Worm (Caenorhabditis elegans) whole organism, young adult: ENCODE results near the gene fbxc-26.

Experiments used
- B0035.1 ChIP-seq: sonication (generic microtip); optimal IDR thresholded peaks from 2 replicates; lab custom pipeline; 2016; ENCODE audit warnings: missing genetic modification characterization, mild to moderate bottlenecking, missing compliant biosample characterization, missing genotype, missing genetic modification reagents
- D2030.7 ChIP-seq: fragments of 200-800 bp; sonication (Bioruptor generic); IDR thresholded peaks from 2 replicates; pipeline ENCODE4 v1.3.6; 2022; ENCODE audit warnings: missing genetic modification reagents, missing genetic modification characterization, missing compliant biosample characterization
- F33H1.4 ChIP-seq: fragments of 200-800 bp; sonication (Bioruptor generic); IDR thresholded peaks from 2 replicates; pipeline ENCODE4 v1.3.6; 2022; ENCODE audit warnings: missing genetic modification reagents, missing genetic modification characterization, missing compliant biosample characterization
- F37B4.10 ChIP-seq: fragments of 200-800 bp; sonication (Bioruptor generic); IDR thresholded peaks from 2 replicates; pipeline ENCODE4 v1.3.6; 2022; ENCODE audit warnings: missing genetic modification characterization, missing compliant biosample characterization
- F57A8.1 ChIP-seq: fragments of 200-800 bp; sonication (Bioruptor generic); optimal IDR thresholded peaks from 2 replicates; lab custom pipeline; 2018; ENCODE audit warnings: mild to moderate bottlenecking, missing genetic modification characterization, moderate library complexity, missing compliant biosample characterization
- K12H6.12 ChIP-seq: fragments of 200-800 bp; sonication (Bioruptor generic); optimal IDR thresholded peaks from 2 replicates; lab custom pipeline; 2018; ENCODE audit warnings: mild to moderate bottlenecking, missing genetic modification characterization, missing compliant biosample characterization
- Y56A3A.18 ChIP-seq: fragments of 200-800 bp; sonication (Bioruptor generic); IDR thresholded peaks from 2 replicates; pipeline ENCODE4 v1.3.6; 2022; ENCODE audit warnings: missing genetic modification reagents, missing genetic modification characterization, missing compliant biosample characterization
- Y79H2A.3 ChIP-seq: fragments of 200-800 bp; sonication (Bioruptor generic); conservative IDR thresholded peaks from 2 replicates; pipeline ENCODE4 v1.3.6; 2022; ENCODE audit warnings: missing genetic modification reagents, missing genetic modification characterization, missing compliant biosample characterization
- Y95B8A.8 ChIP-seq: fragments of 200-800 bp; sonication (Bioruptor generic); IDR thresholded peaks from 2 replicates; pipeline ENCODE4 v1.3.6; 2022; ENCODE audit warnings: missing genetic modification reagents, missing genetic modification characterization, missing compliant biosample characterization
- ama-1 ChIP-seq, 3 experiments: fragments of 150-350 bp in 1 of 3; sonication (generic microtip) in 2 of 3; optimal IDR thresholded peaks; 2 replicates each; lab custom pipeline; 2014 to 2018; ENCODE audit warnings: missing biosample characterization in 2 of 3, missing genetic modification characterization in 2 of 3, missing genetic modification reagents in 2 of 3
- aptf-3 ChIP-seq: fragments of 200-800 bp; sonication (Bioruptor generic); IDR thresholded peaks from 2 replicates; pipeline ENCODE4 v1.3.6; 2022; ENCODE audit warnings: missing genetic modification characterization, missing compliant biosample characterization
- bed-2 ChIP-seq: fragments of 200-800 bp; sonication (Bioruptor generic); IDR thresholded peaks from 2 replicates; pipeline ENCODE4 v1.3.6; 2022; ENCODE audit warnings: missing genetic modification reagents, missing genetic modification characterization, missing compliant biosample characterization
- ccch-3 ChIP-seq: fragments of 200-800 bp; sonication (Bioruptor generic); optimal IDR thresholded peaks from 2 replicates; lab custom pipeline; 2018; ENCODE audit warnings: mild to moderate bottlenecking, missing genetic modification characterization, missing compliant biosample characterization
- cebp-2 ChIP-seq: fragments of 200-800 bp; sonication (Bioruptor generic); IDR thresholded peaks from 2 replicates; pipeline ENCODE4 v1.3.6; 2022; ENCODE audit warnings: missing genetic modification characterization, missing compliant biosample characterization
- ceh-40 ChIP-seq: fragments of 200-800 bp; sonication (Bioruptor generic); IDR thresholded peaks from 2 replicates; pipeline ENCODE4 v1.3.6; 2022; ENCODE audit warnings: missing genetic modification characterization, missing compliant biosample characterization
- die-1 ChIP-seq: sonication (generic microtip); optimal IDR thresholded peaks from 2 replicates; lab custom pipeline; 2016; ENCODE audit warnings: missing genotype, mild to moderate bottlenecking, missing genetic modification characterization, missing compliant biosample characterization
- dox-1 ChIP-seq: fragments of 200-800 bp; sonication (Bioruptor generic); IDR thresholded peaks from 2 replicates; pipeline ENCODE4 v1.3.6; 2022; ENCODE audit warnings: missing genetic modification reagents, missing genetic modification characterization, missing compliant biosample characterization
- dpl-1 ChIP-seq: fragments of 150-350 bp; optimal IDR thresholded peaks from 2 replicates; lab custom pipeline; 2014; ENCODE audit warnings: missing biosample characterization, missing genetic modification reagents, missing genetic modification characterization
- gei-17 ChIP-seq: fragments of 200-800 bp; sonication (Bioruptor generic); optimal IDR thresholded peaks from 2 replicates; lab custom pipeline; 2018; ENCODE audit warnings: mild to moderate bottlenecking, missing genetic modification characterization, missing compliant biosample characterization
- him-1 ChIP-seq: sonication (generic microtip); optimal IDR thresholded peaks from 2 replicates; lab custom pipeline; 2016; ENCODE audit warnings: missing genotype, missing genetic modification reagents, missing genetic modification characterization, missing compliant biosample characterization
- hlh-12 ChIP-seq: sonication (generic microtip); optimal IDR thresholded peaks from 2 replicates; lab custom pipeline; 2016; ENCODE audit warnings: missing genetic modification characterization, missing compliant biosample characterization
- hmg-1.2 ChIP-seq: fragments of 200-800 bp; sonication (Bioruptor generic); IDR thresholded peaks from 2 replicates; pipeline ENCODE4 v1.3.6; 2022; ENCODE audit warnings: missing genetic modification reagents, missing genetic modification characterization, missing compliant biosample characterization
- hsf-1 ChIP-seq: fragments of 200-800 bp; sonication (Bioruptor generic); IDR thresholded peaks from 2 replicates; pipeline ENCODE4 v1.3.6; 2022; ENCODE audit warnings: missing genetic modification reagents, missing genetic modification characterization, missing compliant biosample characterization
- lag-1 ChIP-seq: fragments of 200-800 bp; sonication (Bioruptor generic); IDR thresholded peaks from 2 replicates; pipeline ENCODE4 v1.3.6; 2022; ENCODE audit warnings: missing genetic modification reagents, missing genetic modification characterization, missing compliant biosample characterization
- let-526 ChIP-seq: fragments of 200-800 bp; sonication (Bioruptor generic); IDR thresholded peaks from 2 replicates; pipeline ENCODE4 v1.3.6; 2022; ENCODE audit warnings: missing genetic modification reagents, missing genetic modification characterization, missing compliant biosample characterization
- lsy-27 ChIP-seq: sonication (generic microtip); optimal IDR thresholded peaks from 2 replicates; lab custom pipeline; 2017; ENCODE audit warnings: missing genetic modification characterization, mild to moderate bottlenecking, missing compliant biosample characterization, antibody characterized with exemption, missing genotype, borderline replicate concordance; ENCODE audit not compliant: insufficient read depth
- nfyb-1 ChIP-seq: fragments of 200-800 bp; sonication (Bioruptor generic); IDR thresholded peaks from 2 replicates; pipeline ENCODE4 v1.3.6; 2022; ENCODE audit warnings: missing genetic modification reagents, missing genetic modification characterization, missing compliant biosample characterization
- nhr-179 ChIP-seq: sonication (generic microtip); optimal IDR thresholded peaks from 2 replicates; lab custom pipeline; 2016; ENCODE audit warnings: mild to moderate bottlenecking, missing genetic modification characterization, missing compliant biosample characterization
- nhr-80 ChIP-seq: sonication (generic microtip); optimal IDR thresholded peaks from 2 replicates; lab custom pipeline; 2016; ENCODE audit warnings: missing genetic modification characterization, missing compliant biosample characterization
- rcor-1 ChIP-seq: fragments of 200-800 bp; sonication (Bioruptor generic); IDR thresholded peaks from 2 replicates; pipeline ENCODE4 v1.3.6; 2022; ENCODE audit warnings: missing genetic modification reagents, missing genetic modification characterization, missing compliant biosample characterization
- repo-1 ChIP-seq: sonication (generic microtip); optimal IDR thresholded peaks from 2 replicates; lab custom pipeline; 2017; ENCODE audit warnings: mild to moderate bottlenecking, missing genetic modification characterization, missing compliant biosample characterization
- sdz-38 ChIP-seq: sonication (generic microtip); optimal IDR thresholded peaks from 2 replicates; lab custom pipeline; 2016; ENCODE audit warnings: missing genotype, missing genetic modification characterization, missing compliant biosample characterization
- snpc-4 ChIP-seq, 5 experiments: fragments of 150-350 bp in 1 of 5; sonication (generic microtip) in 4 of 5; optimal IDR thresholded peaks; 2 replicates each; lab custom pipeline; 2014 to 2018; ENCODE audit warnings: missing genetic modification characterization in 5 of 5, missing biosample characterization in 3 of 5, antibody characterized with exemption in 2 of 5, mild to moderate bottlenecking in 2 of 5, missing compliant biosample characterization in 2 of 5, missing genotype in 2 of 5, moderate library complexity in 2 of 5, missing genetic modification reagents in 1 of 5
- tbp1 ChIP-seq: fragments of 200-800 bp; sonication (Bioruptor generic); optimal IDR thresholded peaks from 2 replicates; lab custom pipeline; 2018; ENCODE audit warnings: mild to moderate bottlenecking, missing genetic modification characterization, missing compliant biosample characterization
- unc-130 ChIP-seq: sonication (generic microtip); optimal IDR thresholded peaks from 2 replicates; lab custom pipeline; 2016; ENCODE audit warnings: missing genetic modification reagents, missing genetic modification characterization, missing compliant biosample characterization
- zim-3 ChIP-seq: sonication (generic microtip); optimal IDR thresholded peaks from 2 replicates; lab custom pipeline; 2017; ENCODE audit warnings: mild to moderate bottlenecking, missing genetic modification characterization, moderate library complexity, missing compliant biosample characterization
- ztf-26 ChIP-seq: sonication (generic microtip); optimal IDR thresholded peaks from 2 replicates; lab custom pipeline; 2017; ENCODE audit warnings: missing genetic modification characterization, missing compliant biosample characterization

Gene fbxc-26

ce11 chrII:1730103-1730502 is 35.7 kb upstream of the fbxc-26 start, which contains the start of gene ceh-81 (continued):
- TF ChIP-seq sdz-38 (tag; lab: Kevin White, UChicago): no peak
- TF ChIP-seq, all 124 proteins: peak for 0

- TF ChIP-seq dox-1 (GFP tag; lab: Robert Waterston, UW): peak; percentile 37; the same call in 1 of the 2 replicates
- TF ChIP-seq unc-130 (GFP tag; lab: Kevin White, UChicago): no peak
- TF ChIP-seq nhr-80 (tag; lab: Kevin White, UChicago): peak; percentile 83
- TF ChIP-seq ama-1 (optimal IDR thresholded peaks at IDR 0.05; lab: Kevin White, UChicago): no peak
- TF ChIP-seq ama-1 (GFP tag; optimal IDR thresholded peaks at IDR 0.05; lab: Kevin White, UChicago): no peak
- TF ChIP-seq lag-1: no peak
- no peak for TF ChIP-seq hlh-12
- TF ChIP-seq hmg-1.2 (GFP tag; lab: Robert Waterston, UW): peak; percentile 30; the same call in 1 of the 2 replicates
- TF ChIP-seq ceh-40: no peak
- TF ChIP-seq nfyb-1 (GFP tag; lab: Robert Waterston, UW): no peak
These were observed 33.8 kb upstream of the fbxc-26 start, which contains the start of gene btb-9 for ce11 chrII:1728253-1728652. Gene btb-9 (plus strand): TSS chrII:1728506.

ce11 chrII:1725735-1726134 is 31.3 kb upstream of the fbxc-26 start, which contains the start of gene F45C12.17:
Gene F45C12.17 (plus strand): TSS chrII:1726111.
- no peak for TF ChIP-seq Y79H2A.3
- TF ChIP-seq F57A8.1 (GFP tag; lab: Kevin White, UChicago): no peak
- TF ChIP-seq, all 124 proteins: peak for 0

ce11 chrII:1724314-1724713 is 29.9 kb upstream of the fbxc-26 start, which contains the start of gene fbxb-11:
Gene fbxb-11 (plus strand): TSS chrII:1724614.
- no peak for TF ChIP-seq him-1 (tag; lab: Kevin White, UChicago)
- no peak for TF ChIP-seq lsy-27 (tag; lab: Kevin White, UChicago)
- TF ChIP-seq aptf-3 (GFP tag; lab: Robert Waterston, UW): no peak
- no peak for TF ChIP-seq snpc-4 (GFP tag; optimal IDR thresholded peaks at IDR 0.05; lab: Kevin White, UChicago)
- no peak for TF ChIP-seq snpc-4 (tag; optimal IDR thresholded peaks at IDR 0.05; lab: Kevin White, UChicago)
- no peak for TF ChIP-seq let-526 (GFP tag; lab: Robert Waterston, UW)
- TF ChIP-seq cebp-2 (GFP tag; lab: Robert Waterston, UW): no peak
- TF ChIP-seq Y95B8A.8 (GFP tag; lab: Robert Waterston, UW): no peak
- no peak for TF ChIP-seq gei-17 (GFP tag; lab: Kevin White, UChicago)
- no peak for TF ChIP-seq ama-1 (optimal IDR thresholded peaks at IDR 0.05; lab: Kevin White, UChicago)
- no peak for TF ChIP-seq ama-1 (GFP tag; optimal IDR thresholded peaks at IDR 0.05; lab: Kevin White, UChicago)
- no peak for TF ChIP-seq unc-130 (GFP tag; lab: Kevin White, UChicago)
- no peak for TF ChIP-seq F33H1.4 (GFP tag; lab: Robert Waterston, UW)
- TF ChIP-seq hsf-1 (GFP tag; lab: Robert Waterston, UW): no peak
- TF ChIP-seq tbp1 (GFP tag; lab: Kevin White, UChicago): no peak
- TF ChIP-seq repo-1 (tag; lab: Kevin White, UChicago): no peak
- TF ChIP-seq F37B4.10 (GFP tag; lab: Robert Waterston, UW): no peak
- no peak for TF ChIP-seq Y56A3A.18 (GFP tag; lab: Robert Waterston, UW)
- TF ChIP-seq K12H6.12: no peak

- no peak for TF ChIP-seq hmg-1.2 (GFP tag; lab: Robert Waterston, UW)
- no peak for TF ChIP-seq nhr-80 (tag; lab: Kevin White, UChicago)
- no peak for TF ChIP-seq die-1 (tag; lab: Kevin White, UChicago)
- no peak for TF ChIP-seq F37B4.10 (GFP tag; lab: Robert Waterston, UW)
- no peak for TF ChIP-seq tbp1 (GFP tag; lab: Kevin White, UChicago)
- no peak for TF ChIP-seq D2030.7 (GFP tag; lab: Robert Waterston, UW)
- no peak for TF ChIP-seq ccch-3 (GFP tag; lab: Kevin White, UChicago)
- no peak for TF ChIP-seq nhr-179
- TF ChIP-seq B0035.1 (tag; lab: Kevin White, UChicago): no peak
- no peak for TF ChIP-seq rcor-1 (GFP tag; lab: Robert Waterston, UW)
- no peak for TF ChIP-seq ztf-26
- TF ChIP-seq zim-3 (tag; lab: Kevin White, UChicago): no peak
- no peak for TF ChIP-seq bed-2 (GFP tag; lab: Robert Waterston, UW)
- no peak for TF ChIP-seq dpl-1
These were observed 28.0 kb upstream of the fbxc-26 start, which contains the start of the genes fbxb-5 and btb-8 for ce11 chrII:1722394-1722793. Gene fbxb-5 (minus strand): TSS chrII:1722494. Gene btb-8 (plus strand): TSS chrII:1722770.
